Worm (Caenorhabditis elegans): ENCODE results near the gene F37C12.10.

ce11 chrIII:7144749-7145148 is 43.4 kb downstream of the F37C12.10 start, which contains the start of gene glr-2:
- TF ChIP-seq ref-1 (GFP tag; conservative IDR thresholded peaks at IDR 0.05) (no peak), T22C8.4 (GFP tag; IDR thresholded peaks at IDR 0.05) (no peak), flt-1 (GFP tag; IDR thresholded peaks at IDR 0.05) (no peak), tab-1 (GFP tag; IDR thresholded peaks at IDR 0.05) (no peak), ztf-29 (GFP tag; IDR thresholded peaks at IDR 0.05) (no peak), ztf-23 (GFP tag; IDR thresholded peaks at IDR 0.05) (0 out of 2 replicates have a peak, but pooled peaks have one; percentile 48), klf-2 (GFP tag; conservative IDR thresholded peaks at IDR 0.05) (no peak), med-1 (GFP tag; optimal IDR thresholded peaks at IDR 0.05; ENCODE audit: insufficient read depth) (no peak)

All from whole organism, midembryonic.